Fruit fly (Drosophila melanogaster) whole organism, embryonic: ENCODE data around the gene CG11726.

Experiments
- Bteb2 ChIP-seq: fragments of 200-800 bp; sonication (Bioruptor generic); optimal IDR thresholded peaks from 2 replicates; lab custom pipeline; 2016; ENCODE audit warnings: missing biosample characterization, missing genetic modification characterization
- CG10321 ChIP-seq: fragments of 200-800 bp; sonication (Bioruptor generic); IDR thresholded peaks from 2 replicates; pipeline ENCODE4 v1.3.6; 2022; ENCODE audit warnings: missing biosample characterization, missing genetic modification characterization
- CG11456 ChIP-seq: fragments of 200-800 bp; sonication (Bioruptor generic); IDR thresholded peaks from 3 replicates; pipeline ENCODE4 v1.3.6; 2022; ENCODE audit warnings: missing biosample characterization, missing genetic modification characterization
- CG12104 ChIP-seq: fragments of 200-800 bp; sonication (Bioruptor generic); optimal IDR thresholded peaks from 3 replicates; lab custom pipeline; 2016; ENCODE audit warnings: missing biosample characterization, missing genetic modification characterization
- CG12155 ChIP-seq: fragments of 200-800 bp; sonication (Bioruptor generic); optimal IDR thresholded peaks from 3 replicates; lab custom pipeline; 2016; ENCODE audit warnings: missing biosample characterization, missing genetic modification characterization
- CG12744 ChIP-seq: fragments of 200-800 bp; sonication (Bioruptor generic); optimal IDR thresholded peaks from 2 replicates; lab custom pipeline; 2016; ENCODE audit warnings: missing biosample characterization, missing genetic modification characterization
- CG12769 ChIP-seq: fragments of 200-800 bp; sonication (Bioruptor generic); optimal IDR thresholded peaks from 2 replicates; lab custom pipeline; 2019; ENCODE audit warnings: missing biosample characterization, mild to moderate bottlenecking, missing genetic modification characterization, moderate library complexity
- CG13424 ChIP-seq: fragments of 200-800 bp; sonication (Bioruptor generic); optimal IDR thresholded peaks from 2 replicates; lab custom pipeline; 2019; ENCODE audit warnings: missing biosample characterization, mild to moderate bottlenecking, missing genetic modification characterization, moderate library complexity
- CG14710 ChIP-seq: fragments of 200-800 bp; sonication (Bioruptor generic); optimal IDR thresholded peaks from 3 replicates; lab custom pipeline; 2019; ENCODE audit warnings: missing biosample characterization, mild to moderate bottlenecking, missing genetic modification characterization, moderate library complexity
- CG15011 ChIP-seq: fragments of 200-800 bp; sonication (Bioruptor generic); optimal IDR thresholded peaks from 3 replicates; lab custom pipeline; 2018; ENCODE audit warnings: missing biosample characterization, mild to moderate bottlenecking, missing genetic modification characterization
- CG15073 ChIP-seq: fragments of 200-800 bp; sonication (Bioruptor generic); optimal IDR thresholded peaks from 2 replicates; lab custom pipeline; 2016; ENCODE audit warnings: missing biosample characterization, missing genetic modification characterization
- CG17829 ChIP-seq: fragments of 200-800 bp; optimal IDR thresholded peaks from 2 replicates; lab custom pipeline; 2019; ENCODE audit warnings: missing biosample characterization, mild to moderate bottlenecking, missing genetic modification characterization, moderate library complexity
- CG2116 ChIP-seq: fragments of 200-800 bp; sonication (Bioruptor generic); optimal IDR thresholded peaks from 3 replicates; lab custom pipeline; 2018; ENCODE audit warnings: missing biosample characterization, mild to moderate bottlenecking, missing genetic modification characterization
- CG2712 ChIP-seq: fragments of 200-800 bp; optimal IDR thresholded peaks from 3 replicates; lab custom pipeline; 2019; ENCODE audit warnings: missing biosample characterization, mild to moderate bottlenecking, missing genetic modification characterization, moderate library complexity
- CG3065 ChIP-seq: fragments of 200-800 bp; sonication (Bioruptor generic); optimal IDR thresholded peaks from 2 replicates; lab custom pipeline; 2016; ENCODE audit warnings: missing biosample characterization, missing genetic modification characterization
- CG33557 ChIP-seq: fragments of 200-800 bp; sonication (Bioruptor generic); optimal IDR thresholded peaks from 2 replicates; lab custom pipeline; 2019; ENCODE audit warnings: missing biosample characterization, mild to moderate bottlenecking, missing genetic modification characterization, moderate library complexity
- CG34224 ChIP-seq: fragments of 200-800 bp; sonication (Bioruptor generic); IDR thresholded peaks from 3 replicates; pipeline ENCODE4 v1.3.6; 2022; ENCODE audit warnings: missing biosample characterization, missing genetic modification characterization; ENCODE audit not compliant: partially characterized antibody
- CG3726 ChIP-seq: fragments of 200-800 bp; sonication (Bioruptor generic); IDR thresholded peaks from 3 replicates; pipeline ENCODE4, ENCODE4 v1.3.6; 2022; ENCODE audit warnings: missing biosample characterization, missing genetic modification characterization
- CG3838 ChIP-seq: fragments of 200-800 bp; sonication (Bioruptor generic); optimal IDR thresholded peaks from 3 replicates; lab custom pipeline; 2016; ENCODE audit warnings: missing biosample characterization, missing genetic modification characterization
- CG4424 ChIP-seq: fragments of 200-800 bp; sonication (Bioruptor generic); optimal IDR thresholded peaks from 3 replicates; lab custom pipeline; 2016; ENCODE audit warnings: missing biosample characterization, missing genetic modification characterization
- CG9817 ChIP-seq: fragments of 200-800 bp; sonication (Bioruptor generic); optimal IDR thresholded peaks from 2 replicates; lab custom pipeline; 2018; ENCODE audit warnings: missing biosample characterization, mild to moderate bottlenecking, missing genetic modification characterization, moderate library complexity
- D ChIP-seq, 2 experiments: fragments of 200-800 bp in 1 of 2; fragments of >200 bp in 1 of 2; sonication (Bioruptor generic) in 1 of 2; optimal IDR thresholded peaks; 2 replicates in 1 of 2; 3 replicates in 1 of 2; lab custom pipeline; 2017; ENCODE audit warnings: mild to moderate bottlenecking in 1 of 2, missing biosample characterization in 1 of 2, missing genetic modification characterization in 1 of 2, missing genetic modification reagents in 1 of 2
- Dek ChIP-seq: fragments of 200-800 bp; sonication (Bioruptor generic); optimal IDR thresholded peaks from 3 replicates; lab custom pipeline; 2019; ENCODE audit warnings: missing biosample characterization, mild to moderate bottlenecking, missing genetic modification characterization, moderate library complexity
- H15 ChIP-seq: fragments of 200-800 bp; sonication (Bioruptor generic); IDR thresholded peaks from 3 replicates; pipeline ENCODE4 v1.3.6; 2022; ENCODE audit warnings: missing biosample characterization, missing genetic modification characterization
- H2.0 ChIP-seq: fragments of 200-800 bp; sonication (Bioruptor generic); IDR thresholded peaks from 2 replicates; pipeline ENCODE4 v1.3.6; 2022; ENCODE audit warnings: missing biosample characterization, missing genetic modification characterization
- Kr ChIP-seq: fragments of 200-800 bp; sonication (Bioruptor generic); optimal IDR thresholded peaks from 2 replicates; lab custom pipeline; 2017; ENCODE audit warnings: missing biosample characterization, mild to moderate bottlenecking, missing genetic modification characterization
- NC2α ChIP-seq: fragments of 200-800 bp; sonication (Bioruptor generic); optimal IDR thresholded peaks from 2 replicates; lab custom pipeline; 2016; ENCODE audit warnings: missing biosample characterization, missing genetic modification characterization
- Nf-YB ChIP-seq: fragments of 200-800 bp; sonication (Bioruptor generic); optimal IDR thresholded peaks from 3 replicates; lab custom pipeline; 2019; ENCODE audit warnings: missing biosample characterization, mild to moderate bottlenecking, missing genetic modification characterization, moderate library complexity
- Oli ChIP-seq: fragments of 200-800 bp; sonication (Bioruptor generic); optimal IDR thresholded peaks from 2 replicates; lab custom pipeline; 2018; ENCODE audit warnings: missing biosample characterization, mild to moderate bottlenecking, missing genetic modification characterization, moderate library complexity
- PHDP ChIP-seq: fragments of 200-800 bp; sonication (Bioruptor generic); optimal IDR thresholded peaks from 3 replicates; lab custom pipeline; 2018; ENCODE audit warnings: missing biosample characterization, mild to moderate bottlenecking, missing genetic modification characterization, moderate library complexity
- Six4 ChIP-seq: fragments of 200-800 bp; sonication (Bioruptor generic); optimal IDR thresholded peaks from 2 replicates; lab custom pipeline; 2016; ENCODE audit warnings: missing biosample characterization, missing genetic modification characterization
- al ChIP-seq: fragments of 200-800 bp; sonication (Bioruptor generic); IDR thresholded peaks from 2 replicates; pipeline ENCODE4 v1.3.6; 2022; ENCODE audit warnings: missing biosample characterization, missing genetic modification characterization
- ato ChIP-seq: fragments of 200-800 bp; sonication (Bioruptor generic); IDR thresholded peaks from 2 replicates; pipeline ENCODE4 v1.3.6; 2022; ENCODE audit warnings: missing biosample characterization, missing genetic modification characterization; ENCODE audit not compliant: partially characterized antibody
- chm ChIP-seq: fragments of 200-800 bp; sonication (Bioruptor generic); IDR thresholded peaks from 2 replicates; pipeline ENCODE4 v1.3.6; 2022; ENCODE audit warnings: missing biosample characterization, missing genetic modification characterization
- corto ChIP-seq: fragments of 200-800 bp; sonication (Bioruptor generic); optimal IDR thresholded peaks from 2 replicates; lab custom pipeline; 2016; ENCODE audit warnings: missing biosample characterization, mild to moderate bottlenecking, missing genetic modification characterization, moderate library complexity
- dm ChIP-seq: fragments of 200-800 bp; sonication (Bioruptor generic); optimal IDR thresholded peaks from 3 replicates; lab custom pipeline; 2016; ENCODE audit warnings: missing biosample characterization, missing genetic modification characterization
- fru ChIP-seq: fragments of >200 bp; optimal IDR thresholded peaks from 2 replicates; lab custom pipeline; 2017
- fu2 ChIP-seq: fragments of 200-800 bp; sonication (Bioruptor generic); optimal IDR thresholded peaks from 2 replicates; lab custom pipeline; 2016; ENCODE audit warnings: missing biosample characterization, missing genetic modification characterization
- hbn ChIP-seq: fragments of 200-800 bp; sonication (Bioruptor generic); IDR thresholded peaks from 2 replicates; pipeline ENCODE4 v1.3.6; 2022; ENCODE audit warnings: missing biosample characterization, missing genetic modification characterization; ENCODE audit not compliant: partially characterized antibody
- ken ChIP-seq: fragments of 200-800 bp; sonication (Bioruptor generic); IDR thresholded peaks from 3 replicates; pipeline ENCODE4 v1.3.6; 2022; ENCODE audit warnings: missing biosample characterization, missing genetic modification characterization
- lab ChIP-seq: fragments of 200-800 bp; sonication (Bioruptor generic); optimal IDR thresholded peaks from 3 replicates; lab custom pipeline; 2017; ENCODE audit warnings: missing biosample characterization, missing genetic modification characterization, mild to moderate bottlenecking, moderate library complexity, missing genetic modification reagents
- nau ChIP-seq: fragments of 200-800 bp; sonication (Bioruptor generic); optimal IDR thresholded peaks from 3 replicates; lab custom pipeline; 2017; ENCODE audit warnings: missing biosample characterization, mild to moderate bottlenecking, missing genetic modification characterization, missing genetic modification reagents
- pita ChIP-seq: fragments of 200-800 bp; sonication (Bioruptor generic); optimal IDR thresholded peaks from 2 replicates; lab custom pipeline; 2017; ENCODE audit warnings: missing biosample characterization, mild to moderate bottlenecking, missing genetic modification characterization
- sd ChIP-seq: fragments of 200-800 bp; sonication (Bioruptor generic); optimal IDR thresholded peaks from 3 replicates; lab custom pipeline; 2018; ENCODE audit warnings: missing biosample characterization, mild to moderate bottlenecking, missing genetic modification characterization, moderate library complexity
- stc ChIP-seq: fragments of 200-800 bp; sonication (Bioruptor generic); IDR thresholded peaks from 2 replicates; pipeline ENCODE4 v1.3.6; 2022; ENCODE audit warnings: missing biosample characterization, missing genetic modification characterization
- tio ChIP-seq: fragments of 200-800 bp; sonication (Bioruptor generic); optimal IDR thresholded peaks from 2 replicates; lab custom pipeline; 2017; ENCODE audit warnings: missing biosample characterization, missing genetic modification characterization, inconsistent platforms
- vfl ChIP-seq: fragments of 200-800 bp; sonication (Bioruptor generic); optimal IDR thresholded peaks from 2 replicates; lab custom pipeline; 2016; ENCODE audit warnings: missing biosample characterization, missing genetic modification characterization
- vnd ChIP-seq: fragments of 200-800 bp; sonication (Bioruptor generic); IDR thresholded peaks from 3 replicates; pipeline ENCODE4 v1.3.6; 2022; ENCODE audit warnings: missing biosample characterization, missing genetic modification characterization; ENCODE audit not compliant: partially characterized antibody

The CG11726 gene

DNA sequence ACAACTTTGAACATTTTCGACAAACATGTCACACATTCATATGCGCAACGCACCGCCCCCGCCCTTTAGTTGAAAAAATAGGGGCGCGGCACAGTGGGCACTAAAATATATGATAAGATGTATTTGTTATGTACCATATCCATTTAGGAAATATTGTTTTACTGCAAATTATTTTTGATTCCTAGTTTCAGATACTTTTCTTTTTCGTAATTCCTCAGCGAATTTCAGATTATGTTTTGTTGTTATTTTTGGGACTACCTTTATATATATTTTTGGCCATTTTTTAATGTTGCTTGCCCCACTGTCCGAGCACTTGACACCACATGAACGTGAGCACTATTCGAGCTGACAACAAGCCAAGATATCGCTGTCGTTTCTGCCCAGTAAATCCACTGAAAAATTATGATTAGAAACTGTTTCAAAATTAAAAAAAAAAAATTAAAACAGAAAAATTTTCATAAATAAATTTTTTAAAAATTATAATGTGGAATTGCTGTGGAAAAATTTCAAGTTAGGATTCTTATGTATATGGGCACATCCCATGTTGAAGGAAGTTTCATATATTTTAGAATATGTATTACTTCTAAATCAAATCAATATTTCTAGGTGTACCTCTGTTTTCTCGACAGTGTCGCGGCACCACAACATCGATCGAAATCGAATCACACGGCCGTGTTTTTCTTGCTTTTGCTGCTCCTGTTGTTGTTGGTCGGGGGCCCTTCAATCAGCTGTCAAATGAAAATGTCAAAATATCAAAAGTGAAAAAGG lies 23.0 kb downstream of the CG11726 start (continued):
- TF ChIP-seq Dek (tag; lab: Kevin White, UChicago), result peak; percentile 65
- peak; percentile 86 for TF ChIP-seq Oli
- TF ChIP-seq H15 (GFP tag; lab: Robert Waterston, UW), result peak; percentile 84
- TF ChIP-seq CG2712, result peak; percentile 96
- TF ChIP-seq CG12104 (GFP tag; lab: Kevin White, UChicago), result peak; percentile 85
- peak; percentile 72 for TF ChIP-seq chm
- TF ChIP-seq stc, result peak; percentile 79
- peak; percentile 90 for TF ChIP-seq PHDP
- peak; percentile 93 for TF ChIP-seq CG17829 (tag; lab: Kevin White, UChicago)
- TF ChIP-seq CG4424 (GFP tag; lab: Kevin White, UChicago), result peak; percentile 85
- TF ChIP-seq CG12769 (tag; lab: Kevin White, UChicago), result no peak
- TF ChIP-seq corto (GFP tag; lab: Kevin White, UChicago), result no peak
- no peak for TF ChIP-seq ato (GFP tag; lab: Robert Waterston, UW)
- TF ChIP-seq CG9817 (tag; lab: Kevin White, UChicago), result peak; percentile 71
- no peak for TF ChIP-seq fru
- peak; percentile 87 for TF ChIP-seq nau (GFP tag; lab: Kevin White, UChicago)
- TF ChIP-seq CG15073, result no peak
- peak; percentile 68 for TF ChIP-seq ken (GFP tag; lab: Robert Waterston, UW)
- peak; percentile 50 for TF ChIP-seq CG3838 (GFP tag; lab: Kevin White, UChicago)
- no peak; the same call in 2 of the 3 replicates for TF ChIP-seq CG34224
- peak; percentile 93 for TF ChIP-seq CG14710 (tag; lab: Kevin White, UChicago)
- peak; percentile 48 for TF ChIP-seq fu2 (GFP tag; lab: Kevin White, UChicago)
- TF ChIP-seq dm (GFP tag; lab: Kevin White, UChicago), result no peak
- TF ChIP-seq al (GFP tag; lab: Robert Waterston, UW), result peak; percentile 66
- TF ChIP-seq CG12744 (GFP tag; lab: Kevin White, UChicago), result no peak
- peak; percentile 90 for TF ChIP-seq lab (GFP tag; lab: Kevin White, UChicago)
- no peak for TF ChIP-seq D (optimal IDR thresholded peaks at IDR 0.05; lab: Kevin White, UChicago)
- peak; percentile 89 for TF ChIP-seq D (GFP tag; optimal IDR thresholded peaks at IDR 0.05; lab: Kevin White, UChicago)
- TF ChIP-seq vnd, result peak; percentile 74
- peak; percentile 53 for TF ChIP-seq CG12155 (GFP tag; lab: Kevin White, UChicago)
- TF ChIP-seq NC2α (GFP tag; lab: Kevin White, UChicago), result peak; percentile 66
- peak; percentile 57 for TF ChIP-seq CG3065 (GFP tag; lab: Kevin White, UChicago)
- TF ChIP-seq Six4 (GFP tag; lab: Kevin White, UChicago), result peak; percentile 79
- peak; percentile 83 for TF ChIP-seq tio
- peak; percentile 43 for TF ChIP-seq vfl
- peak; percentile 52 for TF ChIP-seq CG2116 (GFP tag; lab: Kevin White, UChicago)
- TF ChIP-seq hbn (GFP tag; lab: Robert Waterston, UW), result no peak
- TF ChIP-seq sd (tag; lab: Kevin White, UChicago), result peak; percentile 55
- peak; percentile 31 for TF ChIP-seq Bteb2 (GFP tag; lab: Kevin White, UChicago)
- TF ChIP-seq CG3726 (GFP tag; lab: Robert Waterston, UW), result peak; percentile 61; the same call in 2 of the 3 replicates
- 0 out of 2 replicates have a peak, but pooled peaks have one; percentile 47 for TF ChIP-seq CG10321 (GFP tag; lab: Robert Waterston, UW)
- TF ChIP-seq CG11456 (GFP tag; lab: Robert Waterston, UW), result peak; percentile 80
- TF ChIP-seq Kr (GFP tag; lab: Kevin White, UChicago), result no peak
- peak; percentile 71 for TF ChIP-seq Nf-YB (GFP tag; lab: Kevin White, UChicago)
- no peak for TF ChIP-seq pita (GFP tag; lab: Kevin White, UChicago)
- peak; percentile 92 for TF ChIP-seq CG13424
- TF ChIP-seq H2.0 (GFP tag; lab: Robert Waterston, UW), result peak; percentile 73
- peak; percentile 53 for TF ChIP-seq CG15011
- peak; percentile 78 for TF ChIP-seq CG33557 (GFP tag; lab: Kevin White, UChicago)
